Worm (Caenorhabditis elegans) whole organism, midembryonic: ENCODE measurements around the gene mdt-1.2.

Experiments used
- T22C8.4 ChIP-seq: fragments of 200-800 bp; sonication (Bioruptor generic); IDR thresholded peaks from 2 replicates; pipeline ENCODE4 v1.3.6; 2022; ENCODE audit warnings: missing genetic modification characterization, missing compliant biosample characterization
- cog-1 ChIP-seq: sonication (generic microtip); optimal IDR thresholded peaks from 2 replicates; lab custom pipeline; 2016; ENCODE audit warnings: missing genetic modification characterization, missing compliant biosample characterization
- flt-1 ChIP-seq: fragments of 200-800 bp; sonication (Bioruptor generic); IDR thresholded peaks from 2 replicates; pipeline ENCODE4 v1.3.6; 2022; ENCODE audit warnings: missing genetic modification characterization, missing compliant biosample characterization
- med-1 ChIP-seq: sonication (generic microtip); optimal IDR thresholded peaks from 2 replicates; lab custom pipeline; 2017; ENCODE audit warnings: missing genetic modification characterization, mild to moderate bottlenecking, missing compliant biosample characterization, antibody characterized with exemption, missing genetic modification reagents; ENCODE audit not compliant: insufficient read depth
- ref-1 ChIP-seq: fragments of 200-800 bp; sonication (Bioruptor generic); conservative IDR thresholded peaks from 2 replicates; pipeline ENCODE4 v1.3.6; 2022; ENCODE audit warnings: missing genetic modification reagents, missing genetic modification characterization, missing compliant biosample characterization
- ztf-23 ChIP-seq: fragments of 200-800 bp; sonication (Bioruptor generic); IDR thresholded peaks from 2 replicates; pipeline ENCODE4 v1.3.6; 2022; ENCODE audit warnings: missing genetic modification reagents, missing genetic modification characterization, missing compliant biosample characterization

DNA sequence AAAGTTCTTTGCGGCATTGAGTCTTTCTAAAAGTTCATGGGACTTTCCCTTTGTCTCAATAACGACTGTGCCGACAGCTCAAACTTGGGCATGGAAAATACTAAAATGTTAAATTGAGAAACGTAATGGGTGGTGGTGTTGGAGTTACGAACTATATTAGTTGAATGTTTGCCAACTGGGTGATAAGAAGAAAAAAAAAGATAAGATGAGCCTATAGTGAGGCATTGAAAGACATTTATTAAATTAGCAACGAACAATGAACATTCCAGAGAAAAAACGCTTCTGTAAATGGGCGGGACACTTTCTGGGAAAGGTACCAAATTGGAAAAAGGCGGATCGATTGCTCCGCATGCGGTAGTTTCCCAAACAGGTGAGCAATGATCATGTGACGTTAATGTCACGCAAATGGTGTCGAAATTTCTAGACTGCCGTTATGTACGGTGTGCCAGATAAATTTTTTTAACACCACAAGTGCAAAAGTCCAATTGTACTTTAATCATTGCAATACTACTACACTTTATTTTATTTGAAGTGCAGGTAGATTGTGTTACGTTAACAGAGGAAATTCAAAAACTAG is 12.0 kb upstream of the mdt-1.2 start:
- TF ChIP-seq ref-1 (GFP tag; lab: Robert Waterston, UW), result no peak
- TF ChIP-seq ztf-23, result no peak
- no peak for TF ChIP-seq flt-1
- no peak for TF ChIP-seq cog-1 (tag; lab: Kevin White, UChicago)
- no peak for TF ChIP-seq T22C8.4 (GFP tag; lab: Robert Waterston, UW)
- TF ChIP-seq med-1 (GFP tag; lab: Kevin White, UChicago), result no peak
